Fruit fly (Drosophila melanogaster) whole organism, prepupa: ENCODE measurements around the gene yata.

Experiments used
- CG16779 ChIP-seq: fragments of 200-800 bp; sonication (Bioruptor generic); optimal IDR thresholded peaks from 3 replicates; lab custom pipeline; 2017; ENCODE audit warnings: missing biosample characterization, mild to moderate bottlenecking, missing genetic modification characterization
- CG32006 ChIP-seq: fragments of 200-800 bp; sonication (Bioruptor generic); optimal IDR thresholded peaks from 3 replicates; lab custom pipeline; 2017; ENCODE audit warnings: missing biosample characterization, mild to moderate bottlenecking, missing genetic modification characterization
- CG34406 ChIP-seq: fragments of 200-800 bp; sonication (Bioruptor generic); optimal IDR thresholded peaks from 3 replicates; lab custom pipeline; 2016; ENCODE audit warnings: missing biosample characterization, missing genetic modification characterization
- Hr39 ChIP-seq: fragments of 200-800 bp; sonication (Bioruptor generic); optimal IDR thresholded peaks from 2 replicates; lab custom pipeline; 2016; ENCODE audit warnings: missing biosample characterization, missing genetic modification characterization
- Hr4 ChIP-seq: fragments of 200-800 bp; sonication (Bioruptor generic); optimal IDR thresholded peaks from 3 replicates; lab custom pipeline; 2016; ENCODE audit warnings: missing biosample characterization, missing genetic modification characterization
- Lpt ChIP-seq: fragments of 200-800 bp; sonication (Bioruptor generic); optimal IDR thresholded peaks from 3 replicates; lab custom pipeline; 2016; ENCODE audit warnings: missing biosample characterization, missing genetic modification characterization
- topi ChIP-seq: fragments of 200-800 bp; sonication (Bioruptor generic); optimal IDR thresholded peaks from 3 replicates; lab custom pipeline; 2016; ENCODE audit warnings: missing biosample characterization, missing genetic modification characterization

DNA sequence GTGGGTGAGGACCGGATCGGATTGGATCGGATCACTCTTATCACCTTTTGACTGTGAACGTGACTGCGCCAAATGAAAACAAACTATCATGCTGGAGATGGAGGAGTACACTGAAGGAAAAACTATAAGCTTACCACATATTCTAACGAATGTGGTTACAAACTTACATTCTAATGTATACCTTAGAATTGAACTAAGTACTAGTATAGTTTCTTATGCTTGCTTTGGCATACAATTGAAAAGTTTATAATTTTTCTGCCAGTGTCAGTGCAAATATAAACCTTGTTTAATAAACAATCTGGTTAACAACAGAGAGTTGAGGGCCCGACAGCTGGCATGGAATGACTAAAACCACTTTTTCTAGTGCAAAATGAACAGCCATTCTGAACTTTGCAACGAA, 31.5 kb upstream of the yata start:
- TF ChIP-seq CG16779 (tag; lab: Kevin White, UChicago) (no peak), Hr39 (peak; percentile 4), CG34406 (GFP tag; lab: Kevin White, UChicago) (no peak), Lpt (peak; percentile 24), CG32006 (GFP tag; lab: Kevin White, UChicago) (peak; percentile 47), topi (peak; percentile 6), Hr4 (GFP tag; lab: Kevin White, UChicago) (peak; percentile 72)
